Fruit fly (Drosophila melanogaster) whole organism, embryonic: ENCODE data around the gene Dsp1.

Source experiments
- Aef1 ChIP-seq: fragments of 200-800 bp; sonication (Bioruptor generic); IDR thresholded peaks from 3 replicates; pipeline ENCODE4 v1.3.6; 2022; ENCODE audit warnings: missing biosample characterization, missing genetic modification characterization
- Antp ChIP-seq: fragments of 200-800 bp; sonication (Bioruptor generic); optimal IDR thresholded peaks from 3 replicates; lab custom pipeline; 2016; ENCODE audit warnings: missing biosample characterization, missing genetic modification characterization
- CG11696 ChIP-seq: fragments of 200-800 bp; sonication (Bioruptor generic); IDR thresholded peaks from 2 replicates; pipeline ENCODE4 v1.3.6; 2022; ENCODE audit warnings: missing biosample characterization, missing genetic modification characterization
- CG11723 ChIP-seq: fragments of 200-800 bp; sonication (Bioruptor generic); optimal IDR thresholded peaks from 2 replicates; lab custom pipeline; 2017; ENCODE audit warnings: missing biosample characterization, mild to moderate bottlenecking, missing genetic modification characterization
- CG14710 ChIP-seq: fragments of 200-800 bp; sonication (Bioruptor generic); optimal IDR thresholded peaks from 3 replicates; lab custom pipeline; 2019; ENCODE audit warnings: missing biosample characterization, mild to moderate bottlenecking, missing genetic modification characterization, moderate library complexity
- CG15479 ChIP-seq: fragments of 200-800 bp; sonication (Bioruptor generic); optimal IDR thresholded peaks from 3 replicates; lab custom pipeline; 2019; ENCODE audit warnings: missing biosample characterization, mild to moderate bottlenecking, missing genetic modification characterization, moderate library complexity
- CG15696 ChIP-seq: fragments of 200-800 bp; sonication (Bioruptor generic); optimal IDR thresholded peaks from 2 replicates; lab custom pipeline; 2019; ENCODE audit warnings: missing biosample characterization, mild to moderate bottlenecking, missing genetic modification characterization, moderate library complexity
- CG17361 ChIP-seq: fragments of 200-800 bp; sonication (Bioruptor generic); IDR thresholded peaks from 3 replicates; pipeline ENCODE4 v1.3.6; 2022; ENCODE audit warnings: missing biosample characterization, missing genetic modification characterization
- CG17829 ChIP-seq: fragments of 200-800 bp; optimal IDR thresholded peaks from 2 replicates; lab custom pipeline; 2019; ENCODE audit warnings: missing biosample characterization, mild to moderate bottlenecking, missing genetic modification characterization, moderate library complexity
- CG2875 ChIP-seq: fragments of 200-800 bp; sonication (Bioruptor generic); optimal IDR thresholded peaks from 2 replicates; lab custom pipeline; 2017; ENCODE audit warnings: missing biosample characterization, mild to moderate bottlenecking, missing genetic modification characterization, missing genetic modification reagents
- CG42726 ChIP-seq: fragments of 200-800 bp; sonication (Bioruptor generic); IDR thresholded peaks from 2 replicates; pipeline ENCODE4 v1.3.6; 2022; ENCODE audit warnings: missing biosample characterization, missing genetic modification characterization; ENCODE audit not compliant: partially characterized antibody
- CG7963 ChIP-seq: fragments of 200-800 bp; sonication (Bioruptor generic); IDR thresholded peaks from 3 replicates; pipeline ENCODE4 v1.3.6; 2022; ENCODE audit warnings: missing biosample characterization, missing genetic modification characterization; ENCODE audit not compliant: partially characterized antibody
- CG8281 ChIP-seq: fragments of 200-800 bp; sonication (Bioruptor generic); optimal IDR thresholded peaks from 2 replicates; lab custom pipeline; 2018; ENCODE audit warnings: missing biosample characterization, mild to moderate bottlenecking, missing genetic modification characterization, moderate library complexity
- CG9797 ChIP-seq: fragments of 200-800 bp; sonication (Bioruptor generic); optimal IDR thresholded peaks from 3 replicates; lab custom pipeline; 2018; ENCODE audit warnings: missing biosample characterization, mild to moderate bottlenecking, missing genetic modification characterization
- CG9932 ChIP-seq: fragments of 200-800 bp; sonication (Bioruptor generic); IDR thresholded peaks from 2 replicates; pipeline ENCODE4 v1.3.6; 2022; ENCODE audit warnings: missing biosample characterization, missing genetic modification characterization
- Chrac-16 ChIP-seq: fragments of 200-800 bp; sonication (Bioruptor generic); optimal IDR thresholded peaks from 3 replicates; lab custom pipeline; 2016; ENCODE audit warnings: missing biosample characterization, missing genetic modification characterization
- D ChIP-seq, 2 experiments: fragments of 200-800 bp in 1 of 2; fragments of >200 bp in 1 of 2; sonication (Bioruptor generic) in 1 of 2; optimal IDR thresholded peaks; 2 replicates in 1 of 2; 3 replicates in 1 of 2; lab custom pipeline; 2017; ENCODE audit warnings: mild to moderate bottlenecking in 1 of 2, missing biosample characterization in 1 of 2, missing genetic modification characterization in 1 of 2, missing genetic modification reagents in 1 of 2
- Dbx ChIP-seq: fragments of 200-800 bp; sonication (Bioruptor generic); IDR thresholded peaks from 3 replicates; pipeline ENCODE4 v1.3.6; 2022; ENCODE audit warnings: missing biosample characterization, missing genetic modification characterization
- Deaf1 ChIP-seq: fragments of 200-800 bp; optimal IDR thresholded peaks from 3 replicates; lab custom pipeline; 2019; ENCODE audit warnings: missing biosample characterization, mild to moderate bottlenecking, missing genetic modification characterization, moderate library complexity
- E2f2 ChIP-seq: fragments of 200-800 bp; sonication (Bioruptor generic); IDR thresholded peaks from 2 replicates; pipeline ENCODE4 v1.3.6; 2022; ENCODE audit warnings: missing biosample characterization, missing genetic modification characterization
- H15 ChIP-seq: fragments of 200-800 bp; sonication (Bioruptor generic); IDR thresholded peaks from 3 replicates; pipeline ENCODE4 v1.3.6; 2022; ENCODE audit warnings: missing biosample characterization, missing genetic modification characterization
- Hsf ChIP-seq: fragments of 200-800 bp; sonication (Bioruptor generic); optimal IDR thresholded peaks from 3 replicates; lab custom pipeline; 2016; ENCODE audit warnings: missing biosample characterization, missing genetic modification characterization
- Mad ChIP-seq: fragments of 200-800 bp; sonication (Bioruptor generic); optimal IDR thresholded peaks from 2 replicates; lab custom pipeline; 2016; ENCODE audit warnings: missing biosample characterization, missing genetic modification characterization
- Myb ChIP-seq: fragments of 200-800 bp; sonication (Bioruptor generic); optimal IDR thresholded peaks from 2 replicates; lab custom pipeline; 2016; ENCODE audit warnings: missing biosample characterization, missing genetic modification characterization
- ap ChIP-seq: fragments of 200-800 bp; sonication (Bioruptor generic); IDR thresholded peaks from 2 replicates; pipeline ENCODE4 v1.3.6; 2022; ENCODE audit warnings: missing biosample characterization, missing genetic modification characterization
- bigmax ChIP-seq: fragments of 200-800 bp; sonication (Bioruptor generic); optimal IDR thresholded peaks from 2 replicates; lab custom pipeline; 2018; ENCODE audit warnings: missing biosample characterization, mild to moderate bottlenecking, missing genetic modification characterization
- cg ChIP-seq: fragments of 200-800 bp; sonication (Bioruptor generic); optimal IDR thresholded peaks from 3 replicates; lab custom pipeline; 2019; ENCODE audit warnings: missing biosample characterization, mild to moderate bottlenecking, missing genetic modification characterization, moderate library complexity
- ci ChIP-seq: fragments of 200-800 bp; sonication (Bioruptor generic); IDR thresholded peaks from 3 replicates; pipeline ENCODE4 v1.3.6; 2022; ENCODE audit warnings: missing biosample characterization, missing genetic modification characterization
- eve ChIP-seq, 2 experiments: fragments of >200 bp; optimal IDR thresholded peaks; 2 replicates each; lab custom pipeline; 2017; ENCODE audit warnings: missing biosample characterization in 2 of 2, missing genetic modification characterization in 2 of 2
- gfzf ChIP-seq: fragments of 200-800 bp; sonication (Bioruptor generic); optimal IDR thresholded peaks from 2 replicates; lab custom pipeline; 2016; ENCODE audit warnings: missing biosample characterization, mild to moderate bottlenecking, missing genetic modification characterization, moderate library complexity
- hb ChIP-seq: fragments of 200-800 bp; sonication (Bioruptor generic); IDR thresholded peaks from 3 replicates; pipeline ENCODE4 v1.3.6; 2022; ENCODE audit warnings: missing biosample characterization, missing genetic modification characterization; ENCODE audit not compliant: partially characterized antibody
- kni ChIP-seq: fragments of 200-800 bp; sonication (Bioruptor generic); optimal IDR thresholded peaks from 3 replicates; lab custom pipeline; 2017; ENCODE audit warnings: mild to moderate bottlenecking, missing biosample characterization, missing genetic modification reagents, missing genetic modification characterization
- lbe ChIP-seq: fragments of 200-800 bp; sonication (Bioruptor generic); optimal IDR thresholded peaks from 2 replicates; lab custom pipeline; 2016; ENCODE audit warnings: missing biosample characterization, mild to moderate bottlenecking, missing genetic modification characterization
- nau ChIP-seq: fragments of 200-800 bp; sonication (Bioruptor generic); optimal IDR thresholded peaks from 3 replicates; lab custom pipeline; 2017; ENCODE audit warnings: missing biosample characterization, mild to moderate bottlenecking, missing genetic modification characterization, missing genetic modification reagents
- org-1 ChIP-seq: fragments of 200-800 bp; sonication (Bioruptor generic); optimal IDR thresholded peaks from 2 replicates; lab custom pipeline; 2017; ENCODE audit warnings: missing biosample characterization, missing genetic modification characterization
- pan ChIP-seq, 4 experiments: fragments of >200 bp in 3 of 4; fragments of 200-800 bp in 1 of 4; sonication (Bioruptor generic) in 1 of 4; optimal IDR thresholded peaks in 3 of 4; IDR thresholded peaks in 1 of 4; 2 replicates each; pipeline versions ENCODE4 v1.3.6 to Lab custom; 2017 to 2022; ENCODE audit warnings: missing biosample characterization in 2 of 4, missing genetic modification characterization in 2 of 4, mixed read lengths in 1 of 4
- pum ChIP-seq: fragments of 200-800 bp; sonication (Bioruptor generic); optimal IDR thresholded peaks from 2 replicates; lab custom pipeline; 2016; ENCODE audit warnings: missing biosample characterization, missing genetic modification characterization
- ranshi ChIP-seq: fragments of 200-800 bp; sonication (Bioruptor generic); IDR thresholded peaks from 2 replicates; pipeline ENCODE4 v1.3.6; 2022; ENCODE audit warnings: missing biosample characterization, missing genetic modification characterization
- row ChIP-seq: fragments of 200-800 bp; sonication (Bioruptor generic); IDR thresholded peaks from 3 replicates; pipeline ENCODE4 v1.3.6; 2022; ENCODE audit warnings: missing biosample characterization, missing genetic modification characterization
- run ChIP-seq: fragments of 200-800 bp; sonication (Bioruptor generic); optimal IDR thresholded peaks from 3 replicates; lab custom pipeline; 2018; ENCODE audit warnings: missing biosample characterization, mild to moderate bottlenecking, missing genetic modification characterization
- salm ChIP-seq: fragments of 200-800 bp; sonication (Bioruptor generic); optimal IDR thresholded peaks from 2 replicates; lab custom pipeline; 2018; ENCODE audit warnings: missing biosample characterization, mild to moderate bottlenecking, missing genetic modification characterization
- slou ChIP-seq: fragments of 200-800 bp; sonication (Bioruptor generic); optimal IDR thresholded peaks from 3 replicates; lab custom pipeline; 2016; ENCODE audit warnings: missing biosample characterization, missing genetic modification characterization
- ssp ChIP-seq: fragments of 200-800 bp; sonication (Bioruptor generic); IDR thresholded peaks from 2 replicates; pipeline ENCODE4 v1.3.6; 2022; ENCODE audit warnings: missing biosample characterization, missing genetic modification characterization
- stwl ChIP-seq: fragments of 200-800 bp; sonication (Bioruptor generic); optimal IDR thresholded peaks from 3 replicates; lab custom pipeline; 2018; ENCODE audit warnings: missing biosample characterization, mild to moderate bottlenecking, missing genetic modification characterization, moderate library complexity
- tio ChIP-seq: fragments of 200-800 bp; sonication (Bioruptor generic); optimal IDR thresholded peaks from 2 replicates; lab custom pipeline; 2017; ENCODE audit warnings: missing biosample characterization, missing genetic modification characterization, inconsistent platforms
- tll ChIP-seq, 2 experiments: fragments of 200-800 bp in 1 of 2; fragments of >200 bp in 1 of 2; sonication (Bioruptor generic) in 1 of 2; optimal IDR thresholded peaks; 2 replicates each; lab custom pipeline; 2017 to 2019; ENCODE audit warnings: missing biosample characterization in 2 of 2, missing genetic modification characterization in 2 of 2, mild to moderate bottlenecking in 1 of 2, moderate library complexity in 1 of 2
- ttk ChIP-seq: fragments of 200-800 bp; sonication (Bioruptor generic); IDR thresholded peaks from 2 replicates; pipeline ENCODE4 v2.1.2; 2022; ENCODE audit warnings: missing biosample characterization, missing genetic modification characterization
- wdn ChIP-seq: fragments of 200-800 bp; sonication (Bioruptor generic); IDR thresholded peaks from 2 replicates; pipeline ENCODE4 v1.3.6; 2022; ENCODE audit warnings: missing biosample characterization, missing genetic modification characterization

The Dsp1 gene

DNA sequence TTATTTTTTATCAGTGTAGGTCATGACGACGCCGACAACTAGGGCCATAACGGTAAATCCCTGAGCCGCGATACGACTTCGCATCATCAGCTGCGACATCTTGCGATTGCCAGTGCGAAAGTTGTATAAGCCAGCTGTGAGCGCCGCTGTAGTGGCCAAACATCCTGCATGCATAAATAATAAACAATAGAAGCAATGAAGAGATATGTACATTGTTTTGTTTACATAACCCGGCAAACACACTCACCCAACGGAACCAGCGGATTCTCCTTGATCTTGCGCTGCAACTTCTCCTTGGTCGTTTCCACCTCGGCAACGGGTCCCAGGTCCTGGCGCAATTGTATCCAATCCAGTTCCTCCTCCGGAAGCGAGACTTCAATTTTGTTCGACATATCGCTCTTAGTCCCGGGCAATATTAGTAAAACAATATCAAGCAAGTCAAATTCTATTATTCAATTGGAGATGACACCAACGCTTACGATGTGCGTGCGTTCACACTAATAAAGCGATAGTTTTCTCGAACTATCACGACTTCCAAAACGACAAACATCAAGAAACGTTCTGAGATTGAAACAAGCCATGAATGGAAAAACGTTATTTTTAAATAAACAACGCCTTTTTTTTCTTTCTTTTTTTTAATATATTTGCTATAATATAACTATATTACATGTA lies 1.7 kb upstream of the Dsp1 start (continued):
- TF ChIP-seq nau (GFP tag; lab: Kevin White, UChicago) (no peak), E2f2 (GFP tag; lab: Robert Waterston, UW) (peak; percentile 34), Mad (GFP tag; lab: Kevin White, UChicago) (no peak), Hsf (no peak), ttk (GFP tag; lab: Robert Waterston, UW) (no peak), CG15479 (GFP tag; lab: Kevin White, UChicago) (no peak), bigmax (GFP tag; lab: Kevin White, UChicago) (no peak), CG11696 (GFP tag; lab: Robert Waterston, UW) (no peak), Deaf1 (tag; lab: Kevin White, UChicago) (no peak), ap (GFP tag; lab: Robert Waterston, UW) (no peak), Antp (GFP tag; lab: Kevin White, UChicago) (no peak), Dbx (GFP tag; lab: Robert Waterston, UW) (0 out of 3 replicates have a peak, but pooled peaks have one; percentile 19), run (tag; lab: Kevin White, UChicago) (no peak), stwl (tag; lab: Kevin White, UChicago) (peak; percentile 15), CG14710 (tag; lab: Kevin White, UChicago) (peak; percentile 10), ranshi (no peak), hb (GFP tag; lab: Robert Waterston, UW) (peak; percentile 67), lbe (GFP tag; lab: Kevin White, UChicago) (no peak), row (GFP tag; lab: Robert Waterston, UW) (peak; percentile 85), wdn (GFP tag; lab: Robert Waterston, UW) (no peak), slou (GFP tag; lab: Kevin White, UChicago) (no peak), tio (GFP tag; lab: Kevin White, UChicago) (no peak), CG17361 (GFP tag; lab: Robert Waterston, UW) (0 out of 3 replicates have a peak, but pooled peaks have one; percentile 10), CG8281 (tag; lab: Kevin White, UChicago) (no peak), Chrac-16 (GFP tag; lab: Kevin White, UChicago) (no peak), CG42726 (peak; percentile 89; the same call in 1 of the 2 replicates), CG15696 (tag; lab: Kevin White, UChicago) (no peak), ssp (GFP tag; lab: Robert Waterston, UW) (peak; percentile 65), eve (GFP tag; optimal IDR thresholded peaks at IDR 0.05; lab: Kevin White, UChicago) (no peak), CG17829 (no peak), gfzf (GFP tag; lab: Kevin White, UChicago) (peak; percentile 51), D (optimal IDR thresholded peaks at IDR 0.05; lab: Kevin White, UChicago) (peak; percentile 47), D (GFP tag; optimal IDR thresholded peaks at IDR 0.05; lab: Kevin White, UChicago) (no peak), CG7963 (GFP tag; lab: Robert Waterston, UW) (no peak; the same call in 2 of the 3 replicates), cg (GFP tag; lab: Kevin White, UChicago) (no peak), CG2875 (GFP tag; lab: Kevin White, UChicago) (no peak), kni (peak; percentile 14), ci (GFP tag; lab: Robert Waterston, UW) (no peak), pum (GFP tag; lab: Kevin White, UChicago) (no peak), org-1 (GFP tag; lab: Kevin White, UChicago) (no peak), H15 (GFP tag; lab: Robert Waterston, UW) (no peak), tll (GFP tag; optimal IDR thresholded peaks at IDR 0.05; lab: Kevin White, UChicago) (peak in 1 of 2 experiments; percentile 21), salm (tag; lab: Kevin White, UChicago) (no peak), Aef1 (GFP tag; lab: Robert Waterston, UW) (no peak), CG9797 (peak; percentile 72), pan (optimal IDR thresholded peaks at IDR 0.05; lab: Kevin White, UChicago) (no peak), pan (GFP tag; optimal IDR thresholded peaks at IDR 0.05 in 1 of 2, IDR thresholded peaks at IDR 0.05 in 1 of 2) (no peak), CG9932 (GFP tag; lab: Robert Waterston, UW) (peak; percentile 69), Myb (GFP tag; lab: Kevin White, UChicago) (peak; percentile 84), CG11723 (GFP tag; lab: Kevin White, UChicago) (no peak)
